Worm (Caenorhabditis elegans) whole organism, mixed stage, embryonic: ENCODE data around the gene rabn-5.

Experiments
- mep-1 ChIP-seq: fragments of 150-350 bp; optimal IDR thresholded peaks from 2 replicates; lab custom pipeline; 2017; ENCODE audit warnings: missing biosample characterization, missing genetic modification reagents, missing genetic modification characterization, inconsistent platforms
- nhr-28 ChIP-seq: fragments of 150-350 bp; optimal IDR thresholded peaks from 2 replicates; lab custom pipeline; 2014; ENCODE audit warnings: missing biosample characterization, missing genetic modification characterization
- unc-120 ChIP-seq: sonication (generic microtip); optimal IDR thresholded peaks from 2 replicates; lab custom pipeline; 2017; ENCODE audit warnings: missing genetic modification characterization, missing compliant biosample characterization; ENCODE audit not compliant: poor library complexity, severe bottlenecking

DNA sequence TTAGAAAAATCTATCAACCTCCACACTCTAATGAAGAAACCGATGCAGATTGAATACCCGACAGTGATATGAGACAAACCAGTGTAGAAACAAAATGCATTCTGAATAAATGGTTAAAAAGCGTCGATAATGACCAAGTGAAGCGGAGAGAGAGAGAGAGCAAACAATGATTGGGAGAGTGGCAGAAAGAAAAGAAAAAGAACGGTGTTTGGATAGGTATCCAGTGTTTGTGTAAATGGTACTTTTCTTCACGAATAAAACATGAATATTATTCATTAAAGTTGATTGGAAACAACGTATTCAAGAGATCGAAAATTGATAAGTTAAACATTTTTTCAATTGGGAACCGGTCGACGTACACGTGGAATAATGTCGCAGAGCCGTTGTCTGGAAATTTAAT, 5.1 kb downstream of the rabn-5 start, which contains the start of gene F01F1.15:
- TF ChIP-seq unc-120 (no peak), mep-1 (tag; lab: Kevin White, UChicago) (no peak), nhr-28 (tag; lab: Kevin White, UChicago) (no peak)
